Worm (Caenorhabditis elegans) whole organism, L2 larva: ENCODE results near the gene rla-2.

Source experiments
- C34F6.9 ChIP-seq: fragments of 150-350 bp; optimal IDR thresholded peaks from 2 replicates; lab custom pipeline; 2014; ENCODE audit warnings: missing biosample characterization, missing genetic modification characterization
- F13H6.1 ChIP-seq: sonication (generic microtip); optimal IDR thresholded peaks from 2 replicates; lab custom pipeline; 2016; ENCODE audit warnings: missing genetic modification characterization, missing compliant biosample characterization
- R02D3.7 ChIP-seq: fragments of 150-350 bp; optimal IDR thresholded peaks from 2 replicates; lab custom pipeline; 2014; ENCODE audit warnings: missing biosample characterization, missing genetic modification characterization
- Y55F3AM.14 ChIP-seq: fragments of 200-800 bp; sonication (Bioruptor generic); optimal IDR thresholded peaks from 2 replicates; lab custom pipeline; 2018; ENCODE audit warnings: mild to moderate bottlenecking, missing genetic modification characterization, missing compliant biosample characterization
- ZK546.5 ChIP-seq: sonication (generic microtip); optimal IDR thresholded peaks from 2 replicates; lab custom pipeline; 2017; ENCODE audit warnings: missing biosample characterization, missing genetic modification characterization
- alr-1 ChIP-seq: fragments of 150-350 bp; optimal IDR thresholded peaks from 2 replicates; lab custom pipeline; 2014; ENCODE audit warnings: missing biosample characterization, missing genetic modification characterization
- aly-2 ChIP-seq: fragments of 150-350 bp; optimal IDR thresholded peaks from 2 replicates; lab custom pipeline; 2014; ENCODE audit warnings: missing biosample characterization, missing genetic modification characterization
- ama-1 ChIP-seq: fragments of 150-350 bp; optimal IDR thresholded peaks from 2 replicates; lab custom pipeline; 2018; ENCODE audit warnings: inconsistent platforms
- blmp-1 ChIP-seq: sonication (generic microtip); optimal IDR thresholded peaks from 2 replicates; lab custom pipeline; 2017; ENCODE audit warnings: missing genetic modification characterization, mild to moderate bottlenecking, missing compliant biosample characterization, antibody characterized with exemption, moderate library complexity; ENCODE audit not compliant: insufficient read depth
- ceh-16 ChIP-seq: fragments of 150-350 bp; optimal IDR thresholded peaks from 2 replicates; lab custom pipeline; 2014; ENCODE audit warnings: missing biosample characterization, missing genetic modification characterization
- ceh-82 ChIP-seq: fragments of 150-350 bp; optimal IDR thresholded peaks from 2 replicates; lab custom pipeline; 2014; ENCODE audit warnings: missing biosample characterization, missing genetic modification characterization
- crh-2 ChIP-seq: sonication (generic microtip); optimal IDR thresholded peaks from 2 replicates; lab custom pipeline; 2017; ENCODE audit warnings: missing biosample characterization, missing genetic modification characterization
- dmd-4 ChIP-seq: sonication (generic microtip); optimal IDR thresholded peaks from 2 replicates; lab custom pipeline; 2017; ENCODE audit warnings: missing biosample characterization, missing genetic modification characterization
- egl-27 ChIP-seq: sonication (generic microtip); optimal IDR thresholded peaks from 3 replicates; lab custom pipeline; 2017; ENCODE audit warnings: missing biosample characterization, missing genetic modification reagents, missing genetic modification characterization
- elt-1 ChIP-seq: fragments of 150-350 bp; optimal IDR thresholded peaks from 2 replicates; lab custom pipeline; 2014; ENCODE audit warnings: missing biosample characterization, missing genetic modification characterization
- elt-3 ChIP-seq: sonication (generic microtip); optimal IDR thresholded peaks from 2 replicates; lab custom pipeline; 2017; ENCODE audit warnings: missing biosample characterization, missing genetic modification characterization
- fos-1 ChIP-seq: fragments of 150-350 bp; optimal IDR thresholded peaks from 2 replicates; lab custom pipeline; 2014; ENCODE audit warnings: missing biosample characterization, missing genetic modification characterization
- gmeb-1 ChIP-seq: fragments of 150-350 bp; optimal IDR thresholded peaks from 2 replicates; lab custom pipeline; 2014; ENCODE audit warnings: missing biosample characterization, missing genetic modification characterization
- lin-11 ChIP-seq: fragments of 150-350 bp; sonication (generic microtip); optimal IDR thresholded peaks from 2 replicates; lab custom pipeline; 2014; ENCODE audit warnings: missing biosample characterization, missing genetic modification characterization, inconsistent platforms, mixed read lengths
- lin-13 ChIP-seq: fragments of 150-350 bp; optimal IDR thresholded peaks from 2 replicates; lab custom pipeline; 2014; ENCODE audit warnings: missing biosample characterization, missing genetic modification reagents, missing genetic modification characterization
- lin-39 ChIP-seq: fragments of 150-350 bp; optimal IDR thresholded peaks from 2 replicates; lab custom pipeline; 2014; ENCODE audit warnings: missing biosample characterization, missing genetic modification reagents, missing genetic modification characterization
- lsy-2 ChIP-seq, 2 experiments: fragments of 150-350 bp in 1 of 2; sonication (generic microtip) in 1 of 2; optimal IDR thresholded peaks; 2 replicates each; lab custom pipeline; 2014 to 2017; ENCODE audit warnings: missing biosample characterization in 2 of 2, missing genetic modification characterization in 2 of 2
- mab-5 ChIP-seq: fragments of 150-350 bp; optimal IDR thresholded peaks from 2 replicates; lab custom pipeline; 2014; ENCODE audit warnings: missing biosample characterization, missing genetic modification characterization
- mbf-1 ChIP-seq: sonication (generic microtip); optimal IDR thresholded peaks from 2 replicates; lab custom pipeline; 2017; ENCODE audit warnings: missing biosample characterization, missing genetic modification characterization
- mdl-1 ChIP-seq, 2 experiments: fragments of 150-350 bp in 1 of 2; sonication (generic microtip) in 1 of 2; optimal IDR thresholded peaks; 2 replicates each; lab custom pipeline; 2017; ENCODE audit warnings: missing biosample characterization in 2 of 2, missing genetic modification characterization in 2 of 2
- nhr-10 ChIP-seq: sonication (generic microtip); optimal IDR thresholded peaks from 2 replicates; lab custom pipeline; 2017; ENCODE audit warnings: missing biosample characterization, missing genetic modification characterization
- nhr-11 ChIP-seq: fragments of 150-350 bp; optimal IDR thresholded peaks from 2 replicates; lab custom pipeline; 2014; ENCODE audit warnings: missing biosample characterization, missing genetic modification characterization
- nhr-12 ChIP-seq: fragments of 150-350 bp; optimal IDR thresholded peaks from 2 replicates; lab custom pipeline; 2014; ENCODE audit warnings: missing biosample characterization, missing genetic modification characterization
- nhr-129 ChIP-seq: fragments of 150-350 bp; optimal IDR thresholded peaks from 2 replicates; lab custom pipeline; 2014; ENCODE audit warnings: missing biosample characterization, missing genetic modification characterization
- nhr-21 ChIP-seq: fragments of 150-350 bp; optimal IDR thresholded peaks from 2 replicates; lab custom pipeline; 2014; ENCODE audit warnings: missing biosample characterization, missing genetic modification characterization
- nhr-23 ChIP-seq: fragments of 150-350 bp; optimal IDR thresholded peaks from 2 replicates; lab custom pipeline; 2014; ENCODE audit warnings: missing biosample characterization, missing genetic modification reagents, missing genetic modification characterization
- nhr-237 ChIP-seq: fragments of 150-350 bp; optimal IDR thresholded peaks from 2 replicates; lab custom pipeline; 2014; ENCODE audit warnings: missing biosample characterization, missing genetic modification characterization
- nhr-25 ChIP-seq: fragments of 150-350 bp; sonication (generic microtip); optimal IDR thresholded peaks from 3 replicates; lab custom pipeline; 2014; ENCODE audit warnings: missing biosample characterization, missing genetic modification characterization
- nhr-6 ChIP-seq: fragments of 150-350 bp; optimal IDR thresholded peaks from 2 replicates; lab custom pipeline; 2014; ENCODE audit warnings: missing biosample characterization, missing genetic modification characterization
- nhr-77 ChIP-seq: fragments of 150-350 bp; optimal IDR thresholded peaks from 2 replicates; lab custom pipeline; 2014; ENCODE audit warnings: missing biosample characterization, missing genetic modification characterization
- peb-1 ChIP-seq: fragments of 150-350 bp; optimal IDR thresholded peaks from 2 replicates; lab custom pipeline; 2014; ENCODE audit warnings: missing biosample characterization, missing genetic modification characterization
- sem-4 ChIP-seq: fragments of 150-350 bp; optimal IDR thresholded peaks from 2 replicates; lab custom pipeline; 2014; ENCODE audit warnings: missing biosample characterization, missing genetic modification reagents, missing genetic modification characterization
- skn-1 ChIP-seq: sonication (generic microtip); optimal IDR thresholded peaks from 2 replicates; lab custom pipeline; 2017; ENCODE audit warnings: missing biosample characterization, missing genetic modification characterization
- sma-3 ChIP-seq: sonication (generic microtip); optimal IDR thresholded peaks from 2 replicates; lab custom pipeline; 2016; ENCODE audit warnings: missing genetic modification reagents, missing genetic modification characterization, missing compliant biosample characterization
- sma-9 ChIP-seq, 2 experiments: fragments of 150-350 bp in 1 of 2; sonication (generic microtip) in 1 of 2; optimal IDR thresholded peaks; 2 replicates each; lab custom pipeline; 2014 to 2016; ENCODE audit warnings: missing genetic modification characterization in 2 of 2, mild to moderate bottlenecking in 1 of 2, missing biosample characterization in 1 of 2, missing compliant biosample characterization in 1 of 2, missing genetic modification reagents in 1 of 2, moderate library complexity in 1 of 2
- snpc-4 ChIP-seq: fragments of 150-350 bp; optimal IDR thresholded peaks from 2 replicates; lab custom pipeline; 2014; ENCODE audit warnings: missing biosample characterization, missing genetic modification characterization
- unc-39 ChIP-seq: fragments of 150-350 bp; optimal IDR thresholded peaks from 2 replicates; lab custom pipeline; 2014; ENCODE audit warnings: missing biosample characterization, missing genetic modification characterization
- unc-55 ChIP-seq: fragments of 150-350 bp; sonication (generic microtip); optimal IDR thresholded peaks from 3 replicates; lab custom pipeline; 2014; ENCODE audit warnings: missing biosample characterization, missing genetic modification reagents, missing genetic modification characterization
- unc-62 ChIP-seq: fragments of 150-350 bp; optimal IDR thresholded peaks from 2 replicates; lab custom pipeline; 2014; ENCODE audit warnings: missing biosample characterization, missing genetic modification reagents, missing genetic modification characterization
- zag-1 ChIP-seq: fragments of 150-350 bp; optimal IDR thresholded peaks from 2 replicates; lab custom pipeline; 2014; ENCODE audit warnings: missing biosample characterization, missing genetic modification characterization
- ztf-1 ChIP-seq: fragments of 200-800 bp; sonication (Bioruptor generic); conservative IDR thresholded peaks from 2 replicates; pipeline ENCODE4 v1.3.6; 2022; ENCODE audit warnings: missing genetic modification characterization, missing compliant biosample characterization
- ztf-11 ChIP-seq: sonication (generic microtip); optimal IDR thresholded peaks from 2 replicates; lab custom pipeline; 2017; ENCODE audit warnings: missing biosample characterization, missing genetic modification characterization
- ztf-4 ChIP-seq: fragments of 150-350 bp; optimal IDR thresholded peaks from 2 replicates; lab custom pipeline; 2014; ENCODE audit warnings: missing biosample characterization, missing genetic modification characterization

Gene rla-2

DNA sequence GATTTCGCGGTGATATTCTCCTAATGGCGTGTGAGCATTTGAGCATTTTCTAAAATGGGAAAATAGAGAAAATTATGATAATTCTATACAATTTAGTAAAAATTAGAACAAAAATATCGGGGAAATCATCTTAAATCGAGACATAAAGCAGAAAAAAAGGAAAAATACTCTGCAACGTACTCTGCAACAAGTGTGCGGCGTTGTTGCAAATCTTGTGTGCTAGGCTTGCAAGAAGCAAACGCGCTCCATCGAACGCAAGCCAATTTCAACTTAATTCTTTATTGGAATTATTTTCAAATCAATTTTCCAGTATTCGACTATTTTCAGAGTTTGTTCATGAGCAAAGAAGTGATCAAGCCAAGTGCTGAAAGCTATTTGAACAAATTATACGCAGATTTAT, 16.0 kb upstream of the rla-2 start, which contains the start of the genes Y62E10A.20, Y62E10A.23 and mdt-9:
Y62E10A.20 (minus strand) TSS at position 49 of the 400 bp plus-strand sequence.
Y62E10A.23 (plus strand) TSS at position 282 of the 400 bp plus-strand sequence.
mdt-9 (plus strand) TSS at position 338 of the 400 bp plus-strand sequence.
- TF ChIP-seq nhr-77 (tag; lab: Kevin White, UChicago) (no peak), lin-39 (tag; lab: Kevin White, UChicago) (no peak), snpc-4 (tag; lab: Kevin White, UChicago) (peak; percentile 78), ceh-82 (no peak), mbf-1 (no peak), aly-2 (tag; lab: Kevin White, UChicago) (no peak), sma-3 (GFP tag; lab: Kevin White, UChicago) (peak; percentile 58), ztf-4 (tag; lab: Kevin White, UChicago) (peak; percentile 56), unc-55 (GFP tag; lab: Kevin White, UChicago) (peak; percentile 95), zag-1 (tag; lab: Kevin White, UChicago) (no peak), fos-1 (tag; lab: Kevin White, UChicago) (peak; percentile 32), nhr-237 (tag; lab: Kevin White, UChicago) (no peak), C34F6.9 (tag; lab: Kevin White, UChicago) (peak; percentile 80), gmeb-1 (tag; lab: Kevin White, UChicago) (peak; percentile 79), nhr-23 (tag; lab: Kevin White, UChicago) (no peak), unc-62 (GFP tag; lab: Kevin White, UChicago) (no peak), sma-9 (GFP tag; optimal IDR thresholded peaks at IDR 0.05; lab: Kevin White, UChicago) (peak; percentile 71), sma-9 (tag; optimal IDR thresholded peaks at IDR 0.05; lab: Kevin White, UChicago) (no peak), Y55F3AM.14 (GFP tag; lab: Kevin White, UChicago) (no peak), sem-4 (tag; lab: Kevin White, UChicago) (peak; percentile 68), F13H6.1 (peak; percentile 51), peb-1 (tag; lab: Kevin White, UChicago) (no peak), lin-11 (tag; lab: Kevin White, UChicago) (peak; percentile 73), mdl-1 (tag; optimal IDR thresholded peaks at IDR 0.05; lab: Kevin White, UChicago) (no peak), blmp-1 (no peak), nhr-11 (tag; lab: Kevin White, UChicago) (no peak), nhr-21 (tag; lab: Kevin White, UChicago) (peak; percentile 58), unc-39 (tag; lab: Kevin White, UChicago) (no peak), R02D3.7 (tag; lab: Kevin White, UChicago) (no peak), nhr-12 (tag; lab: Kevin White, UChicago) (no peak), alr-1 (tag; lab: Kevin White, UChicago) (peak; percentile 36), lsy-2 (tag; optimal IDR thresholded peaks at IDR 0.05; lab: Kevin White, UChicago) (peak; percentile 45 to 86), ceh-16 (tag; lab: Kevin White, UChicago) (no peak), lin-13 (peak; percentile 78), nhr-129 (tag; lab: Kevin White, UChicago) (peak; percentile 98), ztf-11 (no peak), crh-2 (peak; percentile 86), dmd-4 (tag; lab: Kevin White, UChicago) (no peak), mab-5 (tag; lab: Kevin White, UChicago) (peak; percentile 67), ama-1 (lab: Kevin White, UChicago) (no peak), ZK546.5 (tag; lab: Kevin White, UChicago) (no peak), elt-1 (no peak), egl-27 (peak; percentile 50), skn-1 (no peak), nhr-25 (tag; lab: Kevin White, UChicago) (peak; percentile 76), nhr-6 (tag; lab: Kevin White, UChicago) (peak; percentile 51), elt-3 (tag; lab: Kevin White, UChicago) (no peak), nhr-10 (tag; lab: Kevin White, UChicago) (no peak), ztf-1 (GFP tag; lab: Robert Waterston, UW) (no peak)
